Fruit fly (Drosophila melanogaster): ENCODE measurements around the gene CG45413.

- no peak for TF ChIP-seq CG16863 (GFP tag; optimal IDR thresholded peaks at IDR 0.05)
- no peak for TF ChIP-seq CG12299 (tag; optimal IDR thresholded peaks at IDR 0.05)
- TF ChIP-seq CG34422 (GFP tag; IDR thresholded peaks at IDR 0.05), result no peak
Observed at dm6 chr3L:6906758-6907157, 25.0 kb downstream of the CG45413 start.

All from whole organism, embryonic.